Fruit fly (Drosophila melanogaster): ENCODE measurements around the gene hid.

Gene hid

DNA sequence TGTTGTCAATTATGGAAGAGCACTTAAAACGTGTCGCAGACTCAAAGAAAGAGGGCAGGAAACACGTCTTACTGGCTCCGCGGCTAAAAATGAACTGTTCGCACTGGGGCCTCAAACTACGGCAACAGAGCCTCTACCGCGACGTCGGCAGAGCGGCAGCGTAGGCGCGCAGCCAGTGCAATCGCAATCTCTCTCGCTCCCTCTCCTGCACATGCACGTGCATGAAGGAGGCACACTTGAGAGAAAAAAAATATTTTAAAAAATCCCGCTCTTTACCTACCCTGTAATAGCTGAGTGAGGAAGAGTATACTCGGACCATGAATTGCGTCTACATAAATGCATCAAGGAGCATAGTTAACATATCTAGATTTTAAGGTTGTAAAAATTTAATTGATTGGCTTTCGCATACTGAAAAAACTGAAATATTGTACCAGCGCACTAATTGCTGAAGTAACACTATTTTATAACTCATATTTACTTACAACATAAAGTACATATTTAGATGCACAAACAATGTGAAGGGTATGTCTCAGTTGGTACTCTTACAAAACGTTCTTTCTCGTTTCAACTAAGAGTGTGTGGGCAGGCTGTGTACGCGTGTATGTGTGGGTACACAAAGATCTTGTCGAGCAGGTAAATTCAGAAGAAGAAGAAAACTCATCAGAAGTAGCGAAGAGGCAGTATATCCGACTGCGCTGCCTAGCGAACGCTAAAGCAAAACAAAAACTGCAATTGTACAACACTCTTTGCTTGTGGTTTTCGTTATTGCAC is at the start of gene hid (continued):
- no peak for TF ChIP-seq gfzf (GFP tag; optimal IDR thresholded peaks at IDR 0.05)
- TF ChIP-seq CG34376 (GFP tag; optimal IDR thresholded peaks at IDR 0.05), result peak; percentile 56
- peak; percentile 89 for TF ChIP-seq az2 (GFP tag; optimal IDR thresholded peaks at IDR 0.05)
- peak; percentile 85 for TF ChIP-seq CG11504 (tag; optimal IDR thresholded peaks at IDR 0.05)
- no peak for TF ChIP-seq fru (optimal IDR thresholded peaks at IDR 0.05)
- peak; percentile 62 for TF ChIP-seq sug (tag; optimal IDR thresholded peaks at IDR 0.05)
- TF ChIP-seq odd (GFP tag; optimal IDR thresholded peaks at IDR 0.05), result peak; percentile 70
- TF ChIP-seq tna (GFP tag; IDR thresholded peaks at IDR 0.05; ENCODE audit: partially characterized antibody), result no peak
- peak; percentile 73 for TF ChIP-seq otp (GFP tag; IDR thresholded peaks at IDR 0.05)
- peak; percentile 74 for TF ChIP-seq HmgZ (tag; optimal IDR thresholded peaks at IDR 0.05)
- no peak for TF ChIP-seq pfk (GFP tag; optimal IDR thresholded peaks at IDR 0.05)
- TF ChIP-seq pb (GFP tag; optimal IDR thresholded peaks at IDR 0.05), result peak; percentile 88
- TF ChIP-seq Tbp (GFP tag; optimal IDR thresholded peaks at IDR 0.05), result no peak
- TF ChIP-seq vnd (GFP tag; IDR thresholded peaks at IDR 0.05; ENCODE audit: partially characterized antibody), result no peak
- peak; percentile 77 for TF ChIP-seq jing (GFP tag; optimal IDR thresholded peaks at IDR 0.05)
- TF ChIP-seq CG12071 (GFP tag; optimal IDR thresholded peaks at IDR 0.05), result peak; percentile 60
- peak; percentile 89 for TF ChIP-seq CG31441 (GFP tag; IDR thresholded peaks at IDR 0.05)
- TF ChIP-seq PHDP (tag; optimal IDR thresholded peaks at IDR 0.05), result peak; percentile 76
- TF ChIP-seq sisA (GFP tag; IDR thresholded peaks at IDR 0.05), result peak; percentile 86
- TF ChIP-seq insv (GFP tag; optimal IDR thresholded peaks at IDR 0.05), result peak in 1 of 2 experiments; percentile 51
- peak; percentile 89 for TF ChIP-seq Oli (tag; optimal IDR thresholded peaks at IDR 0.05)
- peak; percentile 63 for TF ChIP-seq CG9215 (GFP tag; IDR thresholded peaks at IDR 0.05)
- TF ChIP-seq gcm (GFP tag; optimal IDR thresholded peaks at IDR 0.05), result peak; percentile 83
- no peak for TF ChIP-seq unc-4 (GFP tag; IDR thresholded peaks at IDR 0.05; ENCODE audit: partially characterized antibody)
- peak; percentile 56 for TF ChIP-seq ap (GFP tag; IDR thresholded peaks at IDR 0.05)
- TF ChIP-seq cad (GFP tag; optimal IDR thresholded peaks at IDR 0.05), result peak; percentile 1
- peak; percentile 87 for TF ChIP-seq tgo (GFP tag; IDR thresholded peaks at IDR 0.05)
- peak; percentile 91 for TF ChIP-seq Mes4 (GFP tag; optimal IDR thresholded peaks at IDR 0.05)
- peak; percentile 58 for TF ChIP-seq CG33213 (GFP tag; optimal IDR thresholded peaks at IDR 0.05)
- TF ChIP-seq CG3995 (GFP tag; optimal IDR thresholded peaks at IDR 0.05), result peak; percentile 17
- TF ChIP-seq CG9727 (GFP tag; optimal IDR thresholded peaks at IDR 0.05), result peak; percentile 92
- TF ChIP-seq CG8388 (GFP tag; optimal IDR thresholded peaks at IDR 0.05), result peak; percentile 72
- peak; percentile 75 for TF ChIP-seq her (GFP tag; optimal IDR thresholded peaks at IDR 0.05)
- TF ChIP-seq Elba2 (GFP tag; optimal IDR thresholded peaks at IDR 0.05), result peak; percentile 49
- peak in 1 of 3 experiments; percentile 91 for TF ChIP-seq lola (GFP tag; optimal IDR thresholded peaks at IDR 0.05)
- peak; percentile 75 for TF ChIP-seq CG4730 (GFP tag; IDR thresholded peaks at IDR 0.05)
- TF ChIP-seq CG18599 (GFP tag; optimal IDR thresholded peaks at IDR 0.05), result peak; percentile 80
- TF ChIP-seq mam (GFP tag; optimal IDR thresholded peaks at IDR 0.05), result peak; percentile 81
- peak; percentile 76 for TF ChIP-seq CG10543 (GFP tag; optimal IDR thresholded peaks at IDR 0.05)
- TF ChIP-seq sna (GFP tag; IDR thresholded peaks at IDR 0.05; ENCODE audit: partially characterized antibody), result no peak
- peak; percentile 76 for TF ChIP-seq Nf-YB (GFP tag; optimal IDR thresholded peaks at IDR 0.05)
- TF ChIP-seq CG10654 (GFP tag; optimal IDR thresholded peaks at IDR 0.05), result peak; percentile 81
- TF ChIP-seq Scr (GFP tag; IDR thresholded peaks at IDR 0.05; ENCODE audit: partially characterized antibody), result no peak
- peak; percentile 25 for TF ChIP-seq CG7745 (tag; optimal IDR thresholded peaks at IDR 0.05)
- peak; percentile 76 for TF ChIP-seq E2f1 (GFP tag; IDR thresholded peaks at IDR 0.05)
- TF ChIP-seq trh (GFP tag; optimal IDR thresholded peaks at IDR 0.05), result peak; percentile 85
- peak; percentile 77 for TF ChIP-seq peb (GFP tag; IDR thresholded peaks at IDR 0.05)
- TF ChIP-seq dm (GFP tag; optimal IDR thresholded peaks at IDR 0.05), result peak; percentile 73
- peak; percentile 42 for TF ChIP-seq da (GFP tag; optimal IDR thresholded peaks at IDR 0.05)

Measured in whole organism, embryonic.